Fruit fly (Drosophila melanogaster) whole organism, embryonic: ENCODE data around the gene Argp.
A peak's percentile ranks its signal among the peaks of the same experiment; 100 is the strongest.

Source experiments
- ATbp ChIP-seq: fragments of 200-800 bp; sonication (Bioruptor generic); optimal IDR thresholded peaks from 2 replicates; lab custom pipeline; 2017; ENCODE audit warnings: missing biosample characterization, mild to moderate bottlenecking, missing genetic modification characterization, missing genetic modification reagents
- Asciz ChIP-seq: fragments of 200-800 bp; sonication (Bioruptor generic); optimal IDR thresholded peaks from 2 replicates; lab custom pipeline; 2017; ENCODE audit warnings: missing biosample characterization, mild to moderate bottlenecking, missing genetic modification characterization, missing genetic modification reagents
- Bteb2 ChIP-seq: fragments of 200-800 bp; sonication (Bioruptor generic); optimal IDR thresholded peaks from 2 replicates; lab custom pipeline; 2016; ENCODE audit warnings: missing biosample characterization, missing genetic modification characterization
- CG11456 ChIP-seq: fragments of 200-800 bp; sonication (Bioruptor generic); IDR thresholded peaks from 3 replicates; pipeline ENCODE4 v1.3.6; 2022; ENCODE audit warnings: missing biosample characterization, missing genetic modification characterization
- CG11504 ChIP-seq: fragments of 200-800 bp; sonication (Bioruptor generic); optimal IDR thresholded peaks from 3 replicates; lab custom pipeline; 2019; ENCODE audit warnings: missing biosample characterization, mild to moderate bottlenecking, missing genetic modification characterization, moderate library complexity
- CG13775 ChIP-seq: fragments of 200-800 bp; sonication (Bioruptor generic); optimal IDR thresholded peaks from 3 replicates; lab custom pipeline; 2017; ENCODE audit warnings: missing biosample characterization, mild to moderate bottlenecking, missing genetic modification characterization
- CG13894 ChIP-seq: fragments of 200-800 bp; sonication (Bioruptor generic); optimal IDR thresholded peaks from 3 replicates; lab custom pipeline; 2018; ENCODE audit warnings: missing biosample characterization, mild to moderate bottlenecking, missing genetic modification characterization, moderate library complexity
- CG14667 ChIP-seq: fragments of 200-800 bp; sonication (Bioruptor generic); IDR thresholded peaks from 2 replicates; pipeline ENCODE4 v1.3.6; 2022; ENCODE audit warnings: missing biosample characterization, missing genetic modification characterization
- CG14710 ChIP-seq: fragments of 200-800 bp; sonication (Bioruptor generic); optimal IDR thresholded peaks from 3 replicates; lab custom pipeline; 2019; ENCODE audit warnings: missing biosample characterization, mild to moderate bottlenecking, missing genetic modification characterization, moderate library complexity
- CG1529 ChIP-seq: fragments of 200-800 bp; sonication (Bioruptor generic); optimal IDR thresholded peaks from 3 replicates; lab custom pipeline; 2018; ENCODE audit warnings: missing biosample characterization, missing genetic modification characterization
- CG1647 ChIP-seq: fragments of 200-800 bp; sonication (Bioruptor generic); optimal IDR thresholded peaks from 3 replicates; lab custom pipeline; 2016; ENCODE audit warnings: missing biosample characterization, missing genetic modification characterization
- CG16813 ChIP-seq: fragments of 200-800 bp; sonication (Bioruptor generic); IDR thresholded peaks from 3 replicates; pipeline ENCODE4 v1.3.6; 2022; ENCODE audit warnings: missing biosample characterization, missing genetic modification characterization; ENCODE audit not compliant: partially characterized antibody
- CG17361 ChIP-seq: fragments of 200-800 bp; sonication (Bioruptor generic); IDR thresholded peaks from 3 replicates; pipeline ENCODE4 v1.3.6; 2022; ENCODE audit warnings: missing biosample characterization, missing genetic modification characterization
- CG17385 ChIP-seq: fragments of 200-800 bp; sonication (Bioruptor generic); optimal IDR thresholded peaks from 3 replicates; lab custom pipeline; 2018; ENCODE audit warnings: missing biosample characterization, mild to moderate bottlenecking, missing genetic modification characterization
- CG18764 ChIP-seq: fragments of 200-800 bp; sonication (Bioruptor generic); optimal IDR thresholded peaks from 3 replicates; lab custom pipeline; 2016; ENCODE audit warnings: missing biosample characterization, missing genetic modification characterization
- CG2129 ChIP-seq: fragments of 200-800 bp; sonication (Bioruptor generic); IDR thresholded peaks from 2 replicates; pipeline ENCODE4 v1.3.6; 2022; ENCODE audit warnings: missing biosample characterization, missing genetic modification characterization; ENCODE audit not compliant: partially characterized antibody
- CG2202 ChIP-seq: fragments of 200-800 bp; sonication (Bioruptor generic); optimal IDR thresholded peaks from 2 replicates; lab custom pipeline; 2018; ENCODE audit warnings: missing biosample characterization, mild to moderate bottlenecking, missing genetic modification characterization
- CG30020 ChIP-seq: fragments of 200-800 bp; optimal IDR thresholded peaks from 2 replicates; lab custom pipeline; 2019; ENCODE audit warnings: missing biosample characterization, mild to moderate bottlenecking, missing genetic modification characterization, moderate library complexity
- CG31224 ChIP-seq: fragments of 200-800 bp; sonication (Bioruptor generic); IDR thresholded peaks from 2 replicates; pipeline ENCODE4 v1.3.6; 2022; ENCODE audit warnings: missing biosample characterization, missing genetic modification characterization
- CG4360 ChIP-seq: fragments of 200-800 bp; sonication (Bioruptor generic); IDR thresholded peaks from 2 replicates; pipeline ENCODE4 v1.3.6; 2022; ENCODE audit warnings: missing biosample characterization, missing genetic modification characterization
- CG4730 ChIP-seq: fragments of 200-800 bp; sonication (Bioruptor generic); IDR thresholded peaks from 2 replicates; pipeline ENCODE4 v1.3.6; 2022; ENCODE audit warnings: missing biosample characterization, missing genetic modification characterization
- CG8478 ChIP-seq: fragments of >200 bp; optimal IDR thresholded peaks from 2 replicates; lab custom pipeline; 2018
- CG9817 ChIP-seq: fragments of 200-800 bp; sonication (Bioruptor generic); optimal IDR thresholded peaks from 2 replicates; lab custom pipeline; 2018; ENCODE audit warnings: missing biosample characterization, mild to moderate bottlenecking, missing genetic modification characterization, moderate library complexity
- CHES-1-like ChIP-seq: fragments of 200-800 bp; sonication (Bioruptor generic); optimal IDR thresholded peaks from 2 replicates; lab custom pipeline; 2016; ENCODE audit warnings: missing biosample characterization, missing genetic modification characterization
- Eip74EF ChIP-seq, 2 experiments: fragments of 200-800 bp in 1 of 2; fragments of >200 bp in 1 of 2; sonication (Bioruptor generic) in 1 of 2; optimal IDR thresholded peaks; 2 replicates each; lab custom pipeline; 2017 to 2019; ENCODE audit warnings: missing biosample characterization in 2 of 2, missing genetic modification characterization in 2 of 2, mild to moderate bottlenecking in 1 of 2, moderate library complexity in 1 of 2
- HLH4C ChIP-seq: fragments of 200-800 bp; sonication (Bioruptor generic); IDR thresholded peaks from 3 replicates; pipeline ENCODE4 v1.3.6; 2022; ENCODE audit warnings: missing biosample characterization, missing genetic modification characterization; ENCODE audit not compliant: partially characterized antibody
- Med ChIP-seq: fragments of 200-800 bp; sonication (Bioruptor generic); peaks from one replicate; lab custom pipeline; 2016; ENCODE audit warnings: missing biosample characterization, missing genetic modification characterization, mild to moderate bottlenecking, inconsistent platforms, moderate library complexity
- Opbp ChIP-seq: fragments of 200-800 bp; sonication (Bioruptor generic); IDR thresholded peaks from 3 replicates; pipeline ENCODE4 v1.3.6; 2022; ENCODE audit warnings: missing biosample characterization, missing genetic modification characterization; ENCODE audit not compliant: partially characterized antibody
- Rfx ChIP-seq: fragments of 200-800 bp; sonication (Bioruptor generic); IDR thresholded peaks from 2 replicates; pipeline ENCODE4 v1.3.6; 2022; ENCODE audit warnings: missing biosample characterization, missing genetic modification characterization
- Sox100B ChIP-seq: fragments of 200-800 bp; sonication (Bioruptor generic); optimal IDR thresholded peaks from 3 replicates; lab custom pipeline; 2018; ENCODE audit warnings: missing biosample characterization, mild to moderate bottlenecking, missing genetic modification characterization
- al ChIP-seq: fragments of 200-800 bp; sonication (Bioruptor generic); IDR thresholded peaks from 2 replicates; pipeline ENCODE4 v1.3.6; 2022; ENCODE audit warnings: missing biosample characterization, missing genetic modification characterization
- ara ChIP-seq: fragments of 200-800 bp; sonication (Bioruptor generic); IDR thresholded peaks from 2 replicates; pipeline ENCODE4 v1.3.6; 2022; ENCODE audit warnings: missing biosample characterization, missing genetic modification characterization
- ash1 ChIP-seq: fragments of 200-800 bp; sonication (Bioruptor generic); optimal IDR thresholded peaks from 2 replicates; lab custom pipeline; 2018; ENCODE audit warnings: missing biosample characterization, mild to moderate bottlenecking, missing genetic modification characterization
- chif ChIP-seq, 2 experiments: fragments of 200-800 bp; sonication (Bioruptor generic); optimal IDR thresholded peaks; 3 replicates each; lab custom pipeline; 2016; ENCODE audit warnings: missing biosample characterization in 2 of 2, missing genetic modification characterization in 2 of 2
- chinmo ChIP-seq: fragments of 200-800 bp; sonication (Bioruptor generic); IDR thresholded peaks from 4 replicates; pipeline ENCODE4 v1.3.6; 2022; ENCODE audit warnings: missing biosample characterization, missing genetic modification characterization; ENCODE audit not compliant: partially characterized antibody
- crol ChIP-seq: fragments of 200-800 bp; sonication (Bioruptor generic); IDR thresholded peaks from 2 replicates; pipeline ENCODE4 v1.3.6; 2022; ENCODE audit warnings: missing biosample characterization, missing genetic modification characterization
- da ChIP-seq: fragments of 200-800 bp; sonication (Bioruptor generic); optimal IDR thresholded peaks from 2 replicates; lab custom pipeline; 2016; ENCODE audit warnings: missing biosample characterization, missing genetic modification characterization
- dm ChIP-seq: fragments of 200-800 bp; sonication (Bioruptor generic); optimal IDR thresholded peaks from 3 replicates; lab custom pipeline; 2016; ENCODE audit warnings: missing biosample characterization, missing genetic modification characterization
- dysf ChIP-seq: fragments of 200-800 bp; sonication (Bioruptor generic); IDR thresholded peaks from 3 replicates; pipeline ENCODE4 v1.3.6; 2022; ENCODE audit warnings: missing biosample characterization, missing genetic modification characterization
- eve ChIP-seq, 2 experiments: fragments of >200 bp; optimal IDR thresholded peaks; 2 replicates each; lab custom pipeline; 2017; ENCODE audit warnings: missing biosample characterization in 2 of 2, missing genetic modification characterization in 2 of 2
- grn ChIP-seq: fragments of 200-800 bp; sonication (Bioruptor generic); optimal IDR thresholded peaks from 3 replicates; lab custom pipeline; 2017; ENCODE audit warnings: missing biosample characterization, missing genetic modification characterization
- hb ChIP-seq: fragments of 200-800 bp; sonication (Bioruptor generic); IDR thresholded peaks from 3 replicates; pipeline ENCODE4 v1.3.6; 2022; ENCODE audit warnings: missing biosample characterization, missing genetic modification characterization; ENCODE audit not compliant: partially characterized antibody
- lilli ChIP-seq: fragments of 200-800 bp; sonication (Bioruptor generic); optimal IDR thresholded peaks from 3 replicates; lab custom pipeline; 2016; ENCODE audit warnings: missing biosample characterization, missing genetic modification characterization
- mld ChIP-seq: fragments of 200-800 bp; sonication (Bioruptor generic); IDR thresholded peaks from 3 replicates; pipeline ENCODE4 v1.3.6; 2022; ENCODE audit warnings: missing biosample characterization, missing genetic modification characterization; ENCODE audit not compliant: partially characterized antibody
- p53 ChIP-seq: fragments of 200-800 bp; sonication (Bioruptor generic); optimal IDR thresholded peaks from 2 replicates; lab custom pipeline; 2016; ENCODE audit warnings: missing biosample characterization, missing genetic modification characterization
- prd ChIP-seq, 3 experiments: fragments of >200 bp in 2 of 3; fragments of 200-800 bp in 1 of 3; sonication (Bioruptor generic) in 1 of 3; optimal IDR thresholded peaks in 2 of 3; IDR thresholded peaks in 1 of 3; 2 replicates in 2 of 3; 3 replicates in 1 of 3; pipeline versions ENCODE4 v1.3.6 to Lab custom; 2017 to 2022; ENCODE audit warnings: missing biosample characterization in 1 of 3, missing genetic modification characterization in 1 of 3
- sens ChIP-seq: fragments of 200-800 bp; sonication (Bioruptor generic); peaks from one replicate; lab custom pipeline; 2016; ENCODE audit warnings: missing biosample characterization, missing genetic modification characterization

The Argp gene

dm6 chr3R:13710645-13711044 lies 906 bp upstream of the Argp start (continued):
- TF ChIP-seq CG2129 (GFP tag; lab: Robert Waterston, UW) (no peak), HLH4C (GFP tag; lab: Robert Waterston, UW) (no peak), p53 (GFP tag; lab: Kevin White, UChicago) (no peak), al (GFP tag; lab: Robert Waterston, UW) (0 out of 2 replicates have a peak, but pooled peaks have one; percentile 7), CG14667 (GFP tag; lab: Robert Waterston, UW) (no peak), ATbp (GFP tag; lab: Kevin White, UChicago) (no peak), CG16813 (GFP tag; lab: Robert Waterston, UW) (no peak), Eip74EF (GFP tag; optimal IDR thresholded peaks at IDR 0.05; lab: Kevin White, UChicago) (no peak), chif (GFP tag; optimal IDR thresholded peaks at IDR 0.05; lab: Kevin White, UChicago) (peak in 1 of 2 experiments; percentile 18), Opbp (GFP tag; lab: Robert Waterston, UW) (0 out of 3 replicates have a peak, but pooled peaks have one; percentile 32), CG4730 (GFP tag; lab: Robert Waterston, UW) (no peak), CHES-1-like (GFP tag; lab: Kevin White, UChicago) (peak; percentile 17), ash1 (GFP tag; lab: Kevin White, UChicago) (no peak), CG11456 (no peak), CG30020 (tag; lab: Kevin White, UChicago) (no peak), chinmo (GFP tag; lab: Robert Waterston, UW) (peak; percentile 48; the same call in 1 of the 4 replicates), lilli (GFP tag; lab: Kevin White, UChicago) (peak; percentile 27), CG11504 (tag; lab: Kevin White, UChicago) (peak; percentile 60), da (no peak), CG17361 (GFP tag; lab: Robert Waterston, UW) (no peak), ara (no peak), Bteb2 (GFP tag; lab: Kevin White, UChicago) (no peak), CG8478 (lab: Kevin White, UChicago) (no peak), CG9817 (tag; lab: Kevin White, UChicago) (no peak)

DNA sequence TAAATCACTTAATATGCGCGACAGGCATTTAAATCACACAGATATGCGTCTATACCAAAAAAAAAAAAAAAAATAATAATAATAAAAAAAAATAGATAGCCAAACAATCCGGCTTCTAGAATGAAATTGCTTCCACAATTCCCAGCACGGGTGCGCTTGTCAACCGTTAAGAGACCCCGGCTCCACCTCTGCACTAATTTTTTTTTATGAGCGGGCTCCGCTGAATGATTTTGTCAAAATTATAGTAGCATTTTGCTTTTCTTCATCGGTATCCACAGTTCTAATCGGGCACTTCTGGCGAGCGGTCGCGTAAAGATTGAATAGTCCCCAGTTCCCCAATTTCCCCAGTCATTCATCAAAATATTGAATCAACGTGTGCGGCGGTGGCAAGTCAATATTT lies 3.3 kb downstream of the Argp start, which contains the start of gene Adgf-C:
Adgf-C (plus strand) TSS at position 301 of the 400 bp plus-strand sequence.
- TF ChIP-seq Asciz = no peak
- no peak for TF ChIP-seq CG1647 (GFP tag; lab: Kevin White, UChicago)
- TF ChIP-seq CG31224 = no peak
- no peak for TF ChIP-seq mld (GFP tag; lab: Robert Waterston, UW)
- no peak for TF ChIP-seq dm (GFP tag; lab: Kevin White, UChicago)
- no peak for TF ChIP-seq CG13775 (GFP tag; lab: Kevin White, UChicago)
- no peak for TF ChIP-seq CG14710 (tag; lab: Kevin White, UChicago)
- TF ChIP-seq grn (GFP tag; lab: Kevin White, UChicago) = no peak
- no peak for TF ChIP-seq CG18764 (GFP tag; lab: Kevin White, UChicago)

dm6 chr3R:13705292-13705885 lies 4.3 kb downstream of the Argp start, which contains the start of gene Adgf-D:
TSS of gene Adgf-D (minus strand) at chr3R:13705402.
- TF ChIP-seq CG2202 (tag; lab: Kevin White, UChicago) (no peak), hb (GFP tag; lab: Robert Waterston, UW) (no peak), sens (GFP tag; lab: Kevin White, UChicago) (peak; percentile 69), CG17385 (GFP tag; lab: Kevin White, UChicago) (no peak), CG1529 (GFP tag; lab: Kevin White, UChicago) (no peak), crol (GFP tag; lab: Robert Waterston, UW) (no peak), Med (peak; percentile 10), Sox100B (GFP tag; lab: Kevin White, UChicago) (no peak), CG13894 (tag; lab: Kevin White, UChicago) (no peak), chinmo (GFP tag; lab: Robert Waterston, UW) (0 out of 4 replicates have a peak, but pooled peaks have one; percentile 48), prd (optimal IDR thresholded peaks at IDR 0.05; lab: Kevin White, UChicago) (no peak), prd (GFP tag; IDR thresholded peaks at IDR 0.05; lab: Robert Waterston, UW) (peak; percentile 34; the same call in 1 of the 3 replicates), Rfx (peak; percentile 26; the same call in 1 of the 2 replicates), CG4360 (GFP tag; lab: Robert Waterston, UW) (no peak), dysf (GFP tag; lab: Robert Waterston, UW) (0 out of 3 replicates have a peak, but pooled peaks have one; percentile 21), eve (GFP tag; optimal IDR thresholded peaks at IDR 0.05; lab: Kevin White, UChicago) (no peak)
